Fruit fly (Drosophila melanogaster) whole organism, pupa: ENCODE data around the gene Osi17.
A peak's percentile ranks its signal among the peaks of the same experiment; 100 is the strongest.

Experiments used
- CG10348 ChIP-seq: fragments of 200-800 bp; sonication (Bioruptor generic); IDR thresholded peaks from 2 replicates; pipeline ENCODE4 v1.3.6; 2022; ENCODE audit warnings: missing biosample characterization, missing genetic modification characterization
- CG12605 ChIP-seq: fragments of 200-800 bp; sonication (Bioruptor generic); IDR thresholded peaks from 2 replicates; pipeline ENCODE4 v1.3.6; 2022; ENCODE audit warnings: missing biosample characterization, missing genetic modification characterization
- CG13204 ChIP-seq: fragments of 200-800 bp; sonication (Bioruptor generic); optimal IDR thresholded peaks from 2 replicates; lab custom pipeline; 2018; ENCODE audit warnings: missing biosample characterization, mild to moderate bottlenecking, missing genetic modification characterization, moderate library complexity
- CG14655 ChIP-seq: fragments of 200-800 bp; sonication (Bioruptor generic); optimal IDR thresholded peaks from 3 replicates; lab custom pipeline; 2017; ENCODE audit warnings: mild to moderate bottlenecking, missing biosample characterization, missing genetic modification reagents, missing genetic modification characterization
- CG15710 ChIP-seq: fragments of 200-800 bp; sonication (Bioruptor generic); optimal IDR thresholded peaks from 2 replicates; lab custom pipeline; 2018; ENCODE audit warnings: missing biosample characterization, mild to moderate bottlenecking, missing genetic modification characterization, moderate library complexity
- CG17806 ChIP-seq: fragments of 200-800 bp; sonication (Bioruptor generic); optimal IDR thresholded peaks from 2 replicates; lab custom pipeline; 2018; ENCODE audit warnings: missing biosample characterization, mild to moderate bottlenecking, missing genetic modification characterization, moderate library complexity
- CG32121 ChIP-seq: fragments of 200-800 bp; sonication (Bioruptor generic); IDR thresholded peaks from 2 replicates; pipeline ENCODE4 v1.3.6; 2022; ENCODE audit warnings: missing biosample characterization, missing genetic modification characterization
- CG34367 ChIP-seq: fragments of 200-800 bp; sonication (Bioruptor generic); optimal IDR thresholded peaks from 2 replicates; lab custom pipeline; 2018; ENCODE audit warnings: missing biosample characterization, mild to moderate bottlenecking, missing genetic modification characterization
- CG4496 ChIP-seq: fragments of 200-800 bp; sonication (Bioruptor generic); IDR thresholded peaks from 3 replicates; pipeline ENCODE4 v1.3.6; 2022; ENCODE audit warnings: missing biosample characterization, missing genetic modification characterization
- CG8159 ChIP-seq: fragments of 200-800 bp; sonication (Bioruptor generic); optimal IDR thresholded peaks from 3 replicates; lab custom pipeline; 2018; ENCODE audit warnings: missing biosample characterization, mild to moderate bottlenecking, missing genetic modification characterization, moderate library complexity
- CG8301 ChIP-seq: fragments of 200-800 bp; sonication (Bioruptor generic); optimal IDR thresholded peaks from 2 replicates; lab custom pipeline; 2018; ENCODE audit warnings: missing biosample characterization, mild to moderate bottlenecking, missing genetic modification characterization
- CG9948 ChIP-seq: fragments of 200-800 bp; sonication (Bioruptor generic); optimal IDR thresholded peaks from 2 replicates; lab custom pipeline; 2018; ENCODE audit warnings: missing biosample characterization, mild to moderate bottlenecking, missing genetic modification characterization, moderate library complexity
- D1 ChIP-seq: fragments of 200-800 bp; sonication (Bioruptor generic); optimal IDR thresholded peaks from 2 replicates; lab custom pipeline; 2018; ENCODE audit warnings: missing biosample characterization, mild to moderate bottlenecking, missing genetic modification characterization, moderate library complexity
- EcR ChIP-seq: fragments of 200-800 bp; sonication (Bioruptor generic); optimal IDR thresholded peaks from 3 replicates; lab custom pipeline; 2019; ENCODE audit warnings: missing biosample characterization, missing genetic modification characterization, mild to moderate bottlenecking, moderate library complexity, missing genetic modification reagents
- Ets98B ChIP-seq: fragments of 200-800 bp; sonication (Bioruptor generic); IDR thresholded peaks from 2 replicates; pipeline ENCODE4 v1.3.6; 2022; ENCODE audit warnings: missing biosample characterization, missing genetic modification characterization
- Pif1A ChIP-seq: fragments of 200-800 bp; sonication (Bioruptor generic); optimal IDR thresholded peaks from 3 replicates; lab custom pipeline; 2016; ENCODE audit warnings: missing biosample characterization, missing genetic modification characterization
- Pif1B ChIP-seq: fragments of 200-800 bp; sonication (Bioruptor generic); optimal IDR thresholded peaks from 3 replicates; lab custom pipeline; 2016; ENCODE audit warnings: missing biosample characterization, missing genetic modification characterization
- Snoo ChIP-seq: fragments of 200-800 bp; sonication (Bioruptor generic); optimal IDR thresholded peaks from 3 replicates; lab custom pipeline; 2017; ENCODE audit warnings: missing biosample characterization, mild to moderate bottlenecking, missing genetic modification characterization, inconsistent platforms
- fd96Ca ChIP-seq: fragments of 200-800 bp; sonication (Bioruptor generic); IDR thresholded peaks from 3 replicates; pipeline ENCODE4 v1.3.6; 2022; ENCODE audit warnings: missing biosample characterization, missing genetic modification characterization
- gl ChIP-seq: fragments of 200-800 bp; sonication (Bioruptor generic); optimal IDR thresholded peaks from 2 replicates; lab custom pipeline; 2018; ENCODE audit warnings: missing biosample characterization, mild to moderate bottlenecking, missing genetic modification characterization
- rn ChIP-seq: fragments of 200-800 bp; sonication (Bioruptor generic); IDR thresholded peaks from 2 replicates; pipeline ENCODE4 v1.3.6; 2022; ENCODE audit warnings: missing biosample characterization, missing genetic modification characterization

The Osi17 gene

DNA sequence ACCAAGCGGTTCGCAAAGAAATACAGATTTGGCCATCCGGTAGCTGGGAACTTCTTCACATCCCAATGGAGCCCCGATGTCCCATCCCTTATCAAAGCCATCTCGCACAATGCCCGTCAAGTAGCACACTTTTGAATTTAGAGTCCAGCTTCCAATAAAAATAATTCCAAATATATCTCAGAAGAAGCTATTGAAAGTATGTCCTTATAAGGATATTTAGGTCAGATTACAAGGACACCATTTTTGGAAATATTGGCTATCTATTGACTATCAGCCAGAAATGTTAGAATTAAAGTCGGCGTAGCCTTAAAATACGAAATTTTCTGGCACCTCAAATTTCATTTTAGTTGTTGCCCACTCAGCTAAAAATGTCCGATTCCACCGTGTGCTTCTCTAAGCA is 31.1 kb downstream of the Osi17 start, which contains the start of gene CG10298:
Gene CG10298, plus strand, starts transcription at position 301 of the 400 bp plus-strand sequence.
- TF ChIP-seq Ets98B (no peak), EcR (GFP tag; lab: Kevin White, UChicago) (no peak), rn (GFP tag; lab: Robert Waterston, UW) (no peak), D1 (tag; lab: Kevin White, UChicago) (no peak), CG32121 (GFP tag; lab: Robert Waterston, UW) (no peak), CG34367 (tag; lab: Kevin White, UChicago) (no peak), CG12605 (no peak), Pif1B (GFP tag; lab: Kevin White, UChicago) (no peak), CG15710 (no peak), Snoo (tag; lab: Kevin White, UChicago) (no peak), CG17806 (no peak), CG4496 (GFP tag; lab: Robert Waterston, UW) (no peak), CG8159 (tag; lab: Kevin White, UChicago) (no peak), Pif1A (GFP tag; lab: Kevin White, UChicago) (no peak), CG9948 (tag; lab: Kevin White, UChicago) (no peak), gl (no peak), CG8301 (tag; lab: Kevin White, UChicago) (no peak)
- TF ChIP-seq, all 21 proteins: peak for 0

DNA sequence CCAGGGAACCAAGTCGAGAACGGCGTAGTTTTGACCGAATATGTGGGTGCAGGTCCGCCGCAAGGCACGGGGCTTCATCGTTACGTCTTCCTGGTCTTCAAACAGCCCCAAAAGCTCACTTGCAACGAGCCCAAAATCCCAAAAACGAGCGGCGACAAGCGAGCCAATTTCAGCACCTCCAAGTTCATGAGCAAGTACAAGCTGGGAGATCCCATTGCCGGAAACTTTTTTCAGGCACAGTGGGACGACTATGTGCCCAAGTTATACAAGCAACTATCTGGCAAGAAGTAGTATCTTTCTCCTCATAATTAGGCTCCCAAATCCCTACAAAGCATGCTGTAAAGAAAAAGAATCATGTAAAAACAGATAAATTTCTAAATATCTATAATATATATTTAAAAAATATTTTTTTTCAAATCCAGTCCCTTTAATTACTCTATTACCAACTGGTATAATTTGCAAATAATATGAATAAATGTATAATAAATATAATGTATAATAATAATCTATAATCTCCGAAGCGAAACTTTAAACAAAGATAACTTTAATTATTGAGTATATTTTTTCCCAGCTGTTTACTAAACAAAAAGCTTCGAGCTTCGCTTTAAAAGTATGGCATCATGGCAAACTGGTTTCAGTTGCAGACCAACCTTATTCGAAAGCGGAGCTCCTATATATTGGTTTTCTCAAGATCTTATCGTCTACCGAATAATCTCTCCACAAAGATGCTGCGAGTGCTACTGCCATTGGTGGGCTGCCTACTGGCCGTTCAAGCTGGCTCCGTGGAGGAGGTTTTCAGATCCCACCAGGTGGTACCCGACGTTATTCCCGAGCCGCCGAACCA is 32.0 kb downstream of the Osi17 start, which contains the start of gene CG17919:
Gene CG17919, plus strand, starts transcription at position 634 of the 844 bp plus-strand sequence.
- TF ChIP-seq fd96Ca (GFP tag; lab: Robert Waterston, UW) (peak; percentile 34; the same call in 1 of the 3 replicates), CG15710 (no peak), CG13204 (GFP tag; lab: Kevin White, UChicago) (no peak), CG9948 (tag; lab: Kevin White, UChicago) (no peak), rn (GFP tag; lab: Robert Waterston, UW) (no peak), D1 (tag; lab: Kevin White, UChicago) (peak; percentile 11), CG4496 (GFP tag; lab: Robert Waterston, UW) (no peak), CG12605 (no peak), Pif1B (GFP tag; lab: Kevin White, UChicago) (peak; percentile 26), CG34367 (tag; lab: Kevin White, UChicago) (no peak), EcR (GFP tag; lab: Kevin White, UChicago) (no peak), CG32121 (GFP tag; lab: Robert Waterston, UW) (0 out of 2 replicates have a peak, but pooled peaks have one; percentile 12), CG14655 (GFP tag; lab: Kevin White, UChicago) (no peak), gl (no peak), CG17806 (no peak), CG10348 (GFP tag; lab: Robert Waterston, UW) (no peak), Snoo (tag; lab: Kevin White, UChicago) (no peak), CG8159 (tag; lab: Kevin White, UChicago) (peak; percentile 8), Ets98B (peak; percentile 6; the same call in 1 of the 2 replicates), Pif1A (GFP tag; lab: Kevin White, UChicago) (peak; percentile 12), CG8301 (tag; lab: Kevin White, UChicago) (no peak)

dm6 chr3R:6345814-6346213 is 34.2 kb downstream of the Osi17 start, which contains the start of the genes SmD2 and CG18048:
TSS of gene SmD2 (minus strand) at chr3R:6345911.
TSS of gene CG18048 (plus strand) at chr3R:6346111.
- TF ChIP-seq Ets98B (no peak), CG12605 (no peak), CG13204 (GFP tag; lab: Kevin White, UChicago) (no peak), CG17806 (no peak), D1 (tag; lab: Kevin White, UChicago) (no peak), CG15710 (no peak), CG34367 (tag; lab: Kevin White, UChicago) (no peak), EcR (GFP tag; lab: Kevin White, UChicago) (no peak), Pif1B (GFP tag; lab: Kevin White, UChicago) (no peak), CG8159 (tag; lab: Kevin White, UChicago) (no peak), gl (no peak), Snoo (tag; lab: Kevin White, UChicago) (no peak), rn (GFP tag; lab: Robert Waterston, UW) (no peak), CG9948 (tag; lab: Kevin White, UChicago) (no peak), CG8301 (tag; lab: Kevin White, UChicago) (no peak), fd96Ca (GFP tag; lab: Robert Waterston, UW) (no peak), Pif1A (GFP tag; lab: Kevin White, UChicago) (no peak), CG14655 (GFP tag; lab: Kevin White, UChicago) (no peak), CG4496 (GFP tag; lab: Robert Waterston, UW) (no peak)

dm6 chr3R:6348943-6349342 is 37.4 kb downstream of the Osi17 start, which contains the start of gene Hr83:
TSS of gene Hr83 (plus strand) at chr3R:6349243.
- no peak for TF ChIP-seq gl
- no peak for TF ChIP-seq CG13204 (GFP tag; lab: Kevin White, UChicago)
- TF ChIP-seq CG32121 (GFP tag; lab: Robert Waterston, UW) = no peak
- TF ChIP-seq rn (GFP tag; lab: Robert Waterston, UW) = no peak
- no peak for TF ChIP-seq CG8159 (tag; lab: Kevin White, UChicago)
- TF ChIP-seq EcR (GFP tag; lab: Kevin White, UChicago) = no peak
- TF ChIP-seq CG10348 (GFP tag; lab: Robert Waterston, UW) = no peak
- no peak for TF ChIP-seq Pif1A (GFP tag; lab: Kevin White, UChicago)
- TF ChIP-seq CG4496 (GFP tag; lab: Robert Waterston, UW) = no peak
- TF ChIP-seq fd96Ca (GFP tag; lab: Robert Waterston, UW) = no peak
- TF ChIP-seq CG14655 (GFP tag; lab: Kevin White, UChicago) = no peak
- no peak for TF ChIP-seq CG17806

- TF ChIP-seq CG10348 (GFP tag; lab: Robert Waterston, UW) (no peak), Pif1A (GFP tag; lab: Kevin White, UChicago) (no peak), CG17806 (no peak), CG32121 (GFP tag; lab: Robert Waterston, UW) (no peak), rn (GFP tag; lab: Robert Waterston, UW) (no peak), D1 (tag; lab: Kevin White, UChicago) (no peak), Pif1B (GFP tag; lab: Kevin White, UChicago) (no peak), CG9948 (tag; lab: Kevin White, UChicago) (no peak), Snoo (tag; lab: Kevin White, UChicago) (no peak), Ets98B (no peak), CG8159 (tag; lab: Kevin White, UChicago) (no peak), gl (no peak), EcR (GFP tag; lab: Kevin White, UChicago) (no peak), CG4496 (GFP tag; lab: Robert Waterston, UW) (no peak), CG12605 (no peak), CG34367 (tag; lab: Kevin White, UChicago) (no peak)
Measured at dm6 chr3R:6350755-6351154, 39.2 kb downstream of the Osi17 start, which contains the start of gene Pak. TSS of gene Pak (plus strand) at chr3R:6350896.
